Fruit fly (Drosophila melanogaster): ENCODE measurements around the gene Gr64a.

The Gr64a gene

DNA sequence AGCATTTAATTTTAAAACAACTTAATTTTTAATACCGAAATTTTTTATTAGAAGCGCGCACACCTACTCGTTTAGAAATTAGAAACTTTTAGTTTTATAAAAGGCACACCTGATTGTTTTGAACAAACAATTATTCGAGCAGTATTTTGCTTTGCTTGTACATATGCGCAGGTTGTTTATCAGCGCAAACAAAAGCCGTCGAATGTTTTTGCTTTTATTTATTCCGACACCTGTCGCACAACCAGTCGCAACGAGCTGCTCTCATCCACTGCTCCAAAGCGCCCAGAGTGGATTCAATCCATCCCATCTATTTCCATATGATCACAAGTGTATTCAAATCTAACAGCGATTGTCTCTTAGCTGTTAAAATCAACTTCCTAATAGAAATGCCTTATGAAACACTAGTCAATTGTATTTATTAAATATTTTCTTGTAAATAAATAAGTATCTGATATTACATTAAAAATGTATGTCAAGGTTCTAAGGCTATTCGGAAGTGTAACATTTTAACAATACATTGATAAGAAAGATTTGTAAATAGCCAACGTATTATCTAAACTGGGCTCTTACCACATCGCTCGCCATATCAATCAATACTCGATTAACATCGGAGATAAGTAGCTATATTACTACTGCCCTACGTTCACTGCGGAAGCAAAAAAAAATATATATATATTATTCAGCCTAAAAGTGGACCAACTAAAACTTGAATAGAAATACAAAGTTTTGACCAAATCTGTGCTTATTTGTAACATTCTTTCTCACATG, 647 bp upstream of the Gr64a start, which contains the start of gene CG11594:
CG11594 (minus strand) TSS at position 274 of the 768 bp plus-strand sequence.
- peak; percentile 66 for TF ChIP-seq vri (GFP tag; optimal IDR thresholded peaks at IDR 0.05)
- no peak for TF ChIP-seq CG1621 (tag; optimal IDR thresholded peaks at IDR 0.05)
- peak; percentile 91 for TF ChIP-seq fkh (GFP tag; optimal IDR thresholded peaks at IDR 0.05)

DNA sequence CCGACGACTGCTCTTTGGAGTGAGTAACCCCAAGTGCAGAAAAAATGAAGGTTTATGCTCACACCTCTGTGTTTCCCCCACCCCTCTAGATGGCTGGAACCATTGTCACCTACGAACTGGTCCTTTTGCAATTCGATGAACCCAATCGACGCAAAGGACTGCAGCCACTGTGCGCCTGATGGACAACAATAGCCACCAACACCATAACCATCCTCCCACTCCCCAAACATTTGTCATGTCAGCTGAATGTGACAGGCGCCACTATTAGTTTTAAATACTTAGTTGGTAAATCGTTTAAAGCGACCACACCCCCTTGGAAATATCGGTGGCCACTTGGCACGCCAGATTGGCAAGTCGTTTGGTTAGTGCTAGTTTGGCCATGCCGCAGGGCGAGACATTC, 1.7 kb downstream of the Gr64a start, which contains the start of the genes Gr64b and Gr64c:
Gr64b (plus strand) TSS at position 301 of the 400 bp plus-strand sequence.
Gr64c (plus strand) TSS at position 301 of the 400 bp plus-strand sequence.
- TF ChIP-seq Gug (GFP tag; IDR thresholded peaks at IDR 0.05) (no peak), ss (GFP tag; optimal IDR thresholded peaks at IDR 0.05) (no peak), svp (GFP tag) (no peak), pdm3 (GFP tag; optimal IDR thresholded peaks at IDR 0.05) (no peak), Hr39 (GFP tag; optimal IDR thresholded peaks at IDR 0.05) (no peak), lz (GFP tag; optimal IDR thresholded peaks at IDR 0.05) (no peak), fkh (GFP tag; optimal IDR thresholded peaks at IDR 0.05) (no peak), CG6163 (GFP tag; IDR thresholded peaks at IDR 0.05) (no peak), Eip93F (GFP tag; optimal IDR thresholded peaks at IDR 0.05) (no peak), esn (GFP tag; optimal IDR thresholded peaks at IDR 0.05) (no peak), CG11902 (GFP tag; optimal IDR thresholded peaks at IDR 0.05) (no peak), CG15336 (GFP tag; IDR thresholded peaks at IDR 0.05) (no peak), CG3919 (GFP tag; optimal IDR thresholded peaks at IDR 0.05) (no peak), Eip75B (GFP tag; optimal IDR thresholded peaks at IDR 0.05) (no peak), CG11294 (GFP tag; IDR thresholded peaks at IDR 0.05) (no peak), Sox15 (GFP tag; optimal IDR thresholded peaks at IDR 0.05) (no peak)

DNA sequence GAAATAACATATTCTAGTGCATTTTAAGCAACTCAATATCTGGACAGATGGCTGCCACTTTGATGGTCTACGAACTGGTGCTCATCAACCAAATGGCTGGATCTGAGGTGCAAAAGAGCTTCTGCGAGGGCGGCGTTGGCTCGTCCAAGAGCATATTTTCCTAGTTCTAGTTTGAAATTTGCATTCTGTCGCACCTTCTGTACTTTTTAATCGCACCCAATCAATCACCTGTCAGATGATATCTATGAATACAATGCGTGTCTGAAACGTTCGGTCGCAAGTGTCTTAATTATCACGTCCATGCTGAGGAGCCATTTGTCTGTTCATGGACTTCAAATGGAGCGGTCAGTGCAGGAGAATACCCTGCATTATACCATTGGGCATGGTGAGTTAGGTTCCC, 5.2 kb downstream of the Gr64a start, which contains the start of the genes Gr64d and Gr64e:
Gr64d (plus strand) TSS at position 301 of the 400 bp plus-strand sequence.
Gr64e (plus strand) TSS at position 380 of the 400 bp plus-strand sequence.
- TF ChIP-seq fd85E (GFP tag; optimal IDR thresholded peaks at IDR 0.05) (no peak), fkh (GFP tag; optimal IDR thresholded peaks at IDR 0.05) (no peak), Gug (GFP tag; IDR thresholded peaks at IDR 0.05) (no peak), Eip78C (GFP tag) (no peak), esn (GFP tag; optimal IDR thresholded peaks at IDR 0.05) (no peak), Sox14 (GFP tag; optimal IDR thresholded peaks at IDR 0.05) (no peak), CG10631 (GFP tag; optimal IDR thresholded peaks at IDR 0.05) (no peak), CG11902 (GFP tag; optimal IDR thresholded peaks at IDR 0.05) (no peak), CG6792 (GFP tag; optimal IDR thresholded peaks at IDR 0.05) (no peak), cyc (GFP tag; optimal IDR thresholded peaks at IDR 0.05) (no peak), dac (GFP tag; optimal IDR thresholded peaks at IDR 0.05) (no peak), CG11762 (GFP tag; optimal IDR thresholded peaks at IDR 0.05; ENCODE audit: insufficient read depth) (no peak), salr (GFP tag; optimal IDR thresholded peaks at IDR 0.05) (no peak), achi (GFP tag; optimal IDR thresholded peaks at IDR 0.05) (no peak), CG7368 (GFP tag; optimal IDR thresholded peaks at IDR 0.05) (no peak)

DNA sequence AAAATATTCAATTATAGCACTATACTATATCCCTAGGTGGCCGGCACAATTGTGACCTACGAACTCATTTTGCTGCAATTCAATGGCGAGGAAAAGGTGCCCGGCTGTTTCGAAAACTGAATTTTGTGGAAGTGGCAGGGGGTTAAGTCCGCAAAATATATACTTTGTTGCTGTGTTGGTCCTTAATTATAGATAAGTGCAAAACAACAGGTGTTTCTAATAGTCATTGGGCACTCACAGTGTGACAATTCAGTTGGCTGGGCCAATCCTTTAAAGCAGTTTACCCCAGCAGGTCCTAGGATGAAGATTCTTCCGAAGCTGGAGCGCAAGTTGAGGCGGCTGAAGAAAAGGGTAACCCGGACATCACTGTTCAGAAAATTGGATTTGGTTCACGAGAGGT, 8.9 kb downstream of the Gr64a start, which contains the start of gene Gr64f:
Gr64f (plus strand) TSS at position 301 of the 400 bp plus-strand sequence.
- TF ChIP-seq CG34406 (GFP tag; optimal IDR thresholded peaks at IDR 0.05): no peak
- TF ChIP-seq CG6163 (GFP tag; IDR thresholded peaks at IDR 0.05): no peak

DNA sequence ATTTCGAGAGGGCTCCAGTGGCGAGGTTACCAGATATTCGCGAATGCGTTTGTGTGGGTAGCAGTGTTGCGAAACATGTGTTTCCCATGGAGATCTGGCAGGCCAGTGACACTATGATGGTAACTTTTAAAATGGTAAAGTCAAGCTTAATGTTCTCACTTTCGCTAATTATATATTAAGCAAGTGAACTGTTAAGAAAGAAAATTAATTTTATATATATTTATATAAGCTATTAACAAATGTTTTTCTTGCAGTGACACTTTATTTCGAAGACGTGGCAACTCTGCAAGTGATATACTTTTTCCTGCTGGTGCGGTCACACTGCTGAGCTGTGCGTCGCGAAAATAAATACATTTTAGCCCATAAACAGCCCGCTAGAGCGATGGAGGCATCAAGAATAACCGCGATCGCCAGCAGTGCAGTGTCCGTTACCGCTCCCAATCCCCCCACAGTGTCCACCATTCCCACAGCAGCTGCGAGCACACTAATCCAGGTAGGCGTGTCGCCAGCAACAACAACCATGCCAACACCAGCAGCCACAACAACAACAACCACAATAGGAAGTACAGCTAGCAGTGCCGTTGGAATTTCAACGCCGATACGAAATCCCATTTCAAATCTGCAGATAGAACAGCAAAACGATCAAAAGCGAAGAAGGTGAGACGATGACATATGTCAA, 13.8 kb downstream of the Gr64a start, which contains the start of the genes CG11593 and Rcd5:
CG11593 (minus strand) TSS at position 236 of the 679 bp plus-strand sequence.
Rcd5 (plus strand) TSS at position 283 of the 679 bp plus-strand sequence.
- TF ChIP-seq svp (GFP tag) (no peak), CG6792 (GFP tag; optimal IDR thresholded peaks at IDR 0.05) (no peak), CG6808 (GFP tag; optimal IDR thresholded peaks at IDR 0.05) (no peak), CG6854 (GFP tag; optimal IDR thresholded peaks at IDR 0.05) (no peak), achi (GFP tag; optimal IDR thresholded peaks at IDR 0.05) (peak; percentile 70), vri (GFP tag; optimal IDR thresholded peaks at IDR 0.05) (no peak), fd59A (GFP tag; optimal IDR thresholded peaks at IDR 0.05) (peak; percentile 11), Met (GFP tag; optimal IDR thresholded peaks at IDR 0.05) (no peak), Hr39 (GFP tag; optimal IDR thresholded peaks at IDR 0.05) (no peak), CG9139 (GFP tag; optimal IDR thresholded peaks at IDR 0.05) (no peak), eg (GFP tag; IDR thresholded peaks at IDR 0.05) (peak; percentile 79), Gug (GFP tag; IDR thresholded peaks at IDR 0.05) (peak; percentile 72), ss (GFP tag; optimal IDR thresholded peaks at IDR 0.05) (no peak), Eip78C (GFP tag) (no peak), fd85E (GFP tag; optimal IDR thresholded peaks at IDR 0.05) (no peak), Sox102F (GFP tag; optimal IDR thresholded peaks at IDR 0.05) (no peak), CG10669 (GFP tag; optimal IDR thresholded peaks at IDR 0.05) (no peak), CG11902 (GFP tag; optimal IDR thresholded peaks at IDR 0.05) (peak; percentile 71), cyc (GFP tag; optimal IDR thresholded peaks at IDR 0.05) (peak; percentile 53), topi (GFP tag; optimal IDR thresholded peaks at IDR 0.05) (no peak), CG31627 (GFP tag; optimal IDR thresholded peaks at IDR 0.05) (peak; percentile 55)

Data from whole organism, prepupa.